Worm (Caenorhabditis elegans) whole organism, L4 larva: ENCODE results near the gene srh-208.
A peak's percentile ranks its signal among the peaks of the same experiment; 100 is the strongest.

Experiments
- F37D6.2 ChIP-seq: sonication (generic microtip); optimal IDR thresholded peaks from 2 replicates; lab custom pipeline; 2016; ENCODE audit warnings: mild to moderate bottlenecking, missing genetic modification characterization, missing compliant biosample characterization
- Y48G9A.11 ChIP-seq: fragments of 200-800 bp; sonication (Bioruptor generic); IDR thresholded peaks from 2 replicates; pipeline ENCODE4 v1.3.6; 2022; ENCODE audit warnings: missing genetic modification reagents, missing genetic modification characterization, missing compliant biosample characterization
- aha-1 ChIP-seq: fragments of 150-350 bp; peaks from one replicate; lab custom pipeline; 2014; ENCODE audit warnings: missing biosample characterization, missing genetic modification characterization
- aly-2 ChIP-seq: sonication (generic microtip); optimal IDR thresholded peaks from 2 replicates; lab custom pipeline; 2018; ENCODE audit warnings: missing biosample characterization, missing genetic modification characterization
- arid-1 ChIP-seq: fragments of 200-800 bp; sonication (Bioruptor generic); conservative IDR thresholded peaks from 2 replicates; pipeline ENCODE4 v1.3.6; 2022; ENCODE audit warnings: missing genetic modification reagents, missing genetic modification characterization, missing compliant biosample characterization
- ceh-28 ChIP-seq: fragments of 150-350 bp; optimal IDR thresholded peaks from 2 replicates; lab custom pipeline; 2014; ENCODE audit warnings: missing biosample characterization, missing genetic modification reagents, missing genetic modification characterization
- ceh-44 ChIP-seq: fragments of 200-800 bp; sonication (Bioruptor generic); IDR thresholded peaks from 2 replicates; pipeline ENCODE4 v1.3.6; 2022; ENCODE audit warnings: missing genetic modification reagents, missing genetic modification characterization, missing compliant biosample characterization
- daf-19 ChIP-seq: fragments of 200-800 bp; sonication (Bioruptor generic); conservative IDR thresholded peaks from 2 replicates; pipeline ENCODE4 v1.3.6; 2022; ENCODE audit warnings: missing genetic modification characterization, missing compliant biosample characterization
- daf-8 ChIP-seq: fragments of 200-800 bp; sonication (Bioruptor generic); IDR thresholded peaks from 2 replicates; pipeline ENCODE4 v1.3.6; 2022; ENCODE audit warnings: missing genetic modification characterization, missing compliant biosample characterization
- dmd-8 ChIP-seq: fragments of 200-800 bp; sonication (Bioruptor generic); IDR thresholded peaks from 2 replicates; pipeline ENCODE4 v1.3.6; 2022; ENCODE audit warnings: missing genetic modification characterization, missing compliant biosample characterization
- dpl-1 ChIP-seq: fragments of 150-350 bp; optimal IDR thresholded peaks from 2 replicates; lab custom pipeline; 2014; ENCODE audit warnings: missing biosample characterization, missing genetic modification reagents, missing genetic modification characterization
- fkh-10 ChIP-seq: fragments of 150-350 bp; optimal IDR thresholded peaks from 2 replicates; lab custom pipeline; 2014; ENCODE audit warnings: missing biosample characterization, missing genetic modification reagents, missing genetic modification characterization
- fos-1 ChIP-seq: fragments of 150-350 bp; optimal IDR thresholded peaks from 2 replicates; lab custom pipeline; 2014; ENCODE audit warnings: missing biosample characterization, missing genetic modification characterization
- jun-1 ChIP-seq: fragments of 150-350 bp; optimal IDR thresholded peaks from 2 replicates; lab custom pipeline; 2014; ENCODE audit warnings: missing biosample characterization, missing genetic modification reagents, missing genetic modification characterization
- lim-7 ChIP-seq: fragments of 200-800 bp; sonication (Bioruptor generic); IDR thresholded peaks from 2 replicates; pipeline ENCODE4 v1.3.6; 2022; ENCODE audit warnings: missing genetic modification characterization, missing compliant biosample characterization
- lin-13 ChIP-seq: fragments of 150-350 bp; optimal IDR thresholded peaks from 2 replicates; lab custom pipeline; 2014; ENCODE audit warnings: missing biosample characterization, missing genetic modification reagents, missing genetic modification characterization
- lin-29 ChIP-seq: fragments of 200-800 bp; sonication (Bioruptor generic); IDR thresholded peaks from 2 replicates; pipeline ENCODE4 v1.3.6; 2022; ENCODE audit warnings: missing genetic modification reagents, missing genetic modification characterization, missing compliant biosample characterization
- madf-5 ChIP-seq, 2 experiments: fragments of 200-800 bp; sonication (Bioruptor generic); IDR thresholded peaks; 2 replicates each; pipeline ENCODE4 v1.3.6; 2022; ENCODE audit warnings: missing compliant biosample characterization in 2 of 2, missing genetic modification characterization in 2 of 2
- mdt-29 ChIP-seq: fragments of 200-800 bp; sonication (Bioruptor generic); IDR thresholded peaks from 2 replicates; pipeline ENCODE4 v1.3.6; 2022; ENCODE audit warnings: missing genetic modification reagents, missing genetic modification characterization, missing compliant biosample characterization
- mes-2 ChIP-seq: sonication (generic microtip); optimal IDR thresholded peaks from 2 replicates; lab custom pipeline; 2016; ENCODE audit warnings: missing genotype, mild to moderate bottlenecking, missing genetic modification characterization, missing compliant biosample characterization; ENCODE audit not compliant: poor library complexity, severe bottlenecking
- nhr-28 ChIP-seq: fragments of 150-350 bp; optimal IDR thresholded peaks from 2 replicates; lab custom pipeline; 2014; ENCODE audit warnings: missing biosample characterization, missing genetic modification characterization
- nhr-41 ChIP-seq: fragments of 200-800 bp; sonication (Bioruptor generic); IDR thresholded peaks from 2 replicates; pipeline ENCODE4 v1.3.6; 2022; ENCODE audit warnings: missing genetic modification reagents, missing genetic modification characterization, missing compliant biosample characterization
- nhr-42 ChIP-seq: fragments of 200-800 bp; sonication (Bioruptor generic); IDR thresholded peaks from 2 replicates; pipeline ENCODE4 v1.3.6; 2022; ENCODE audit warnings: missing genetic modification characterization, missing compliant biosample characterization
- nhr-6 ChIP-seq: fragments of 150-350 bp; optimal IDR thresholded peaks from 2 replicates; lab custom pipeline; 2014; ENCODE audit warnings: missing biosample characterization, missing genetic modification characterization
- nhr-76 ChIP-seq: fragments of 150-350 bp; optimal IDR thresholded peaks from 2 replicates; lab custom pipeline; 2014; ENCODE audit warnings: missing biosample characterization, missing genetic modification characterization
- php-3 ChIP-seq: fragments of 200-800 bp; sonication (Bioruptor generic); IDR thresholded peaks from 2 replicates; pipeline ENCODE4 v1.3.6; 2022; ENCODE audit warnings: missing genetic modification reagents, missing genetic modification characterization, missing compliant biosample characterization
- rbr-2 ChIP-seq: sonication (generic microtip); optimal IDR thresholded peaks from 2 replicates; lab custom pipeline; 2016; ENCODE audit warnings: missing genotype, missing genetic modification characterization, missing compliant biosample characterization
- set-16 ChIP-seq: fragments of 200-800 bp; sonication (Bioruptor generic); IDR thresholded peaks from 2 replicates; pipeline ENCODE4 v1.3.6; 2022; ENCODE audit warnings: missing genetic modification reagents, missing genetic modification characterization, missing compliant biosample characterization
- snpc-4 ChIP-seq: fragments of 150-350 bp; optimal IDR thresholded peaks from 2 replicates; lab custom pipeline; 2014; ENCODE audit warnings: missing biosample characterization, missing genetic modification characterization
- unc-130 ChIP-seq: sonication (generic microtip); optimal IDR thresholded peaks from 2 replicates; lab custom pipeline; 2016; ENCODE audit warnings: missing genetic modification reagents, missing genetic modification characterization, missing compliant biosample characterization
- unc-39 ChIP-seq: sonication (generic microtip); optimal IDR thresholded peaks from 2 replicates; lab custom pipeline; 2017; ENCODE audit warnings: missing biosample characterization, missing genetic modification characterization
- unc-62 ChIP-seq, 3 experiments: fragments of 150-350 bp in 1 of 3; sonication (generic microtip); optimal IDR thresholded peaks in 2 of 3; peaks in 1 of 3; 1 replicate in 1 of 3; 2 replicates in 2 of 3; lab custom pipeline; 2014 to 2017; ENCODE audit warnings: missing biosample characterization in 3 of 3, missing genetic modification characterization in 3 of 3, missing genetic modification reagents in 3 of 3, missing genotype in 1 of 3

srh-208 gene

DNA sequence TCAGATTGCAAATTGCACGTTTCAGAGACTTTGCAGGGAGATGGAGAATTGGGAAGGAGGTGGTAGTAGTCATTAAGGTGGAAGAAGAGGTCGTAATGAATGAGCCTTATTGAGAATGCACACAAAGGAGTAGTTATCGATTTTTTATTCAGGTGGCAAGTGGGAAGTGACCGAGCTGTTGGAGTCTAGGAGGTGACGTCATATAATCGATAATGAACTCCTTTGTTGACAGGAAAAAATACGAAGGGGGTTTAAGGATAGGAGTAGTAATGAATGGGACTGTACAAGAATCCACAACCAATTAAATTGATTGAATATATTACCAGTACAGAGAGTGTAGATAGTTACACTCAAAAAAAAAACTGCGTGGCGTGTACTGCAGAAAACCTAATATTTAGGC lies 15.2 kb upstream of the srh-208 start, which contains the start of gene fbxb-62:
fbxb-62 (minus strand) TSS at position 101 of the 400 bp plus-strand sequence.
- TF ChIP-seq lin-29 (no peak), mes-2 (tag; lab: Kevin White, UChicago) (no peak), snpc-4 (tag; lab: Kevin White, UChicago) (no peak), jun-1 (tag; lab: Kevin White, UChicago) (no peak), fos-1 (tag; lab: Kevin White, UChicago) (no peak), nhr-41 (GFP tag; lab: Robert Waterston, UW) (no peak), mdt-29 (GFP tag; lab: Robert Waterston, UW) (no peak), unc-39 (tag; lab: Kevin White, UChicago) (no peak), F37D6.2 (tag; lab: Kevin White, UChicago) (no peak), nhr-28 (no peak), lin-13 (GFP tag; lab: Kevin White, UChicago) (no peak), lim-7 (GFP tag; lab: Robert Waterston, UW) (no peak), Y48G9A.11 (GFP tag; lab: Robert Waterston, UW) (no peak)

DNA sequence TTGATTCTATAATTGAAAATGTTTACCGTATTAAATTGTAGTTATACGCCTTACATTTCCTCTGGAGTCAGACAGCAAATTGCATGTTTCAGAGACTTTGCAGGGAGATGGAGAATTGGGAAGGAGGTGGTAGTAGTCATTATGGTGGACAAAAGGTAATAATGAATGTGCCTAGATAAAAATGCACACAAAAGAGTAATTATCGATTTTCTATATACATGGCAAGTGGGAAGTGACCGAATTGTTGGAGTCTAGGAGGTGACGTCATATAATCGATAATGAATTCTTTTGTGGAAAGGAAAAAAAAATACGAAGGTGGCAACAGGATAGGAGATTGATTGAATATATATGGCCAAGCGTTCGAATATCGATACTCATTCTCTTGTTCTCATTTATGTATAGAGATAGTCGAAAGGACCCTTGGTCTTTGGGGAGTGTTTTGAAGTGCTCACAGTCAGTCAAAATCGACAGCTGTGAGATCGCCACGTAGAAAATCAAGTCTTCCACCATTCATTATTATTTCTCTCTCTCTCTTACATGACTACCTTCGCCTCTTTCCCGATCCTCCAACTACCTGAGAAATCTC lies 13.5 kb upstream of the srh-208 start, which contains the start of the genes fbxb-63 and fbxb-61:
fbxb-63 (minus strand) TSS at position 142 of the 586 bp plus-strand sequence.
fbxb-61 (plus strand) TSS at position 536 of the 586 bp plus-strand sequence.
- no peak for TF ChIP-seq nhr-76 (tag; lab: Kevin White, UChicago)
- TF ChIP-seq rbr-2: no peak
- no peak for TF ChIP-seq unc-130 (GFP tag; lab: Kevin White, UChicago)
- peak; percentile 58 for TF ChIP-seq aha-1 (tag; lab: Kevin White, UChicago)
- no peak for TF ChIP-seq php-3 (GFP tag; lab: Robert Waterston, UW)
- TF ChIP-seq nhr-6: no peak
- TF ChIP-seq daf-19 (GFP tag; lab: Robert Waterston, UW): no peak
- TF ChIP-seq dpl-1 (GFP tag; lab: Kevin White, UChicago): no peak
- TF ChIP-seq madf-5 (GFP tag; IDR thresholded peaks at IDR 0.05; lab: Robert Waterston, UW): no peak
- TF ChIP-seq ceh-28 (tag; lab: Kevin White, UChicago): peak; percentile 25

DNA sequence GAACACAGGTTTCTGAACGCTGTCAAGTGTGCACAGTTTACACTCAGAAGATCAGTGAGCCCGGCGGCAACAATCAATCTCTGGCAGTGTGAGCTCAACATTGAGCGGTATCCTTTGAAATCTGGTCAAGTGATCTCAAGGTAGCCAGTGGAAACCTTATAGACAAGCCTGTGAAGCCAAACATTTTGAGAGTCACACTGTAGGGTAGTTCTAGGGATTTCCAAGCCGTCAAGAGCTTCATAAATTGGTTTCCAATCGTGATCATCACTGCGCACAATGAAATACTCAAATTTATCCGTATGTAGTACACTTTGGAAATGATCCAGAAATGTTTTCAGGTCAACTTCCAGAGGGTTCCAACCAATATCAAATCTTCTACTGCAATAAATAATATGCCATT lies 10.3 kb upstream of the srh-208 start, which contains the start of gene F55C9.15:
F55C9.15 (minus strand) TSS at position 101 of the 400 bp plus-strand sequence.
- no peak for TF ChIP-seq dmd-8 (GFP tag; lab: Robert Waterston, UW)
- no peak for TF ChIP-seq arid-1
- TF ChIP-seq lin-29: no peak
- no peak for TF ChIP-seq fkh-10 (GFP tag; lab: Kevin White, UChicago)
- TF ChIP-seq daf-8 (GFP tag; lab: Robert Waterston, UW): no peak
- no peak for TF ChIP-seq nhr-42 (GFP tag; lab: Robert Waterston, UW)
- TF ChIP-seq aly-2 (tag; lab: Kevin White, UChicago): no peak
- no peak for TF ChIP-seq mes-2 (tag; lab: Kevin White, UChicago)
- no peak for TF ChIP-seq unc-39 (tag; lab: Kevin White, UChicago)
- no peak for TF ChIP-seq ceh-44
- no peak for TF ChIP-seq dpl-1 (GFP tag; lab: Kevin White, UChicago)

DNA sequence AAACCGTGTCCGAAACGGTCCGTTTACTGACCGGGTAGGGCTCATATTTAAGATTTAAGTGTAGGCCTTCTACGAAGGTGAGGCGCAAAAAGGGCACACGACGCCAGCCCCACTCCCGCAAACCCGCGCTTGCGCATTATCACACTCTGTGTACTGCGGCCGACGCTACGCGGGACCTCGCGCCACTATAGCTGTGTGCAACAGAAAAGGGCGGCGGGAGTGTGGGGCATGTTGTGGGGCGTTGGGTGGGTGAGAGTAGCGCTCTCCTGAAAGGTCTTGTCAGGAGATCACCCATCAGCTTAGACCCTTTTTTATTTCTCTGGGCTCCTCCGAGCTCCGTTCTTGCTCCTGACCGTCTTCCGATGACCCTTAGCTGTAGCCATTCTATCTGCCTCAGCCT lies 9.0 kb upstream of the srh-208 start:
- TF ChIP-seq mdt-29 (GFP tag; lab: Robert Waterston, UW): no peak
- TF ChIP-seq set-16 (GFP tag; lab: Robert Waterston, UW): peak; percentile 69
- peak; percentile 45 for TF ChIP-seq aha-1 (tag; lab: Kevin White, UChicago)
- TF ChIP-seq daf-19 (GFP tag; lab: Robert Waterston, UW): no peak

DNA sequence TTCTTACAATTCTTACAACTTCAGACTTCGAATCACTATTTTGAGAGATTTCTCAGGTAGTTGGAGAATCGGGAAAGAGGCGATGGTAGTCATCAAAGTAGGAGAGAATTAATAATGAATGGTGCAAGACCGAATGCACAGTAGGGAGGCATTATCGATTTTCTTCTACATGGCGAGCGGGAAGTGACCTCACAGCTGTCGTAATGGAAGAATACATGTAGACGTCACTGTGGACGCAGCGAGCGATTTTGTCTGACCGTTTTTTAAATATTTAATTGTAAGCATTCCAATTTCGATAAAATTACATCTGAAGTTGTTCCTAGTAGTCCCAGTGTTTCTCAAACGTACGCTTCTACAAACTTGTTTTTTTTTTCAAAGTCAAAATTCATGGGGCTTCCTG lies 7.6 kb upstream of the srh-208 start, which contains the start of gene F55C9.11:
F55C9.11 (minus strand) TSS at position 101 of the 400 bp plus-strand sequence.
- TF ChIP-seq unc-62 (GFP tag; optimal IDR thresholded peaks at IDR 0.05 in 1 of 2; lab: Kevin White, UChicago) (peak in 1 of 2 experiments; percentile 62), unc-62 (tag; optimal IDR thresholded peaks at IDR 0.05; lab: Kevin White, UChicago) (no peak), rbr-2 (no peak)
